Fruit fly (Drosophila melanogaster): Measurements from ENCODE around the gene CG7342.

CG7342 gene

dm6 chr3R:19641498-19642065 lies 38.4 kb downstream of the CG7342 start (continued):
- peak; percentile 59 for TF ChIP-seq Sox14 (GFP tag; optimal IDR thresholded peaks at IDR 0.05)
- peak; percentile 90 for TF ChIP-seq CG8119 (GFP tag; IDR thresholded peaks at IDR 0.05)
- TF ChIP-seq fd59A (GFP tag; optimal IDR thresholded peaks at IDR 0.05), result peak; percentile 46
- peak; percentile 73 for TF ChIP-seq Lpt (GFP tag; optimal IDR thresholded peaks at IDR 0.05)
- TF ChIP-seq salr (GFP tag; optimal IDR thresholded peaks at IDR 0.05), result peak in 1 of 2 experiments; percentile 80
- TF ChIP-seq CG6792 (GFP tag; optimal IDR thresholded peaks at IDR 0.05), result peak; percentile 73
- peak; percentile 70 for TF ChIP-seq CG7368 (GFP tag; optimal IDR thresholded peaks at IDR 0.05)
- TF ChIP-seq Eip75B (GFP tag; optimal IDR thresholded peaks at IDR 0.05), result peak; percentile 79
- TF ChIP-seq CG9139 (GFP tag; optimal IDR thresholded peaks at IDR 0.05), result peak; percentile 47
- TF ChIP-seq Smox (GFP tag; optimal IDR thresholded peaks at IDR 0.05), result peak; percentile 77
- peak; percentile 79 for TF ChIP-seq vri (GFP tag; optimal IDR thresholded peaks at IDR 0.05)
- peak; percentile 96 for TF ChIP-seq eg (GFP tag; IDR thresholded peaks at IDR 0.05)
- TF ChIP-seq CG6276 (GFP tag; optimal IDR thresholded peaks at IDR 0.05), result peak; percentile 86
- peak; percentile 80 for TF ChIP-seq CG10631 (GFP tag; optimal IDR thresholded peaks at IDR 0.05)
- TF ChIP-seq Ets96B (tag; optimal IDR thresholded peaks at IDR 0.05), result peak; percentile 72
- no peak for TF ChIP-seq CG6854 (GFP tag; optimal IDR thresholded peaks at IDR 0.05)
- peak; percentile 69 for TF ChIP-seq acj6 (GFP tag; optimal IDR thresholded peaks at IDR 0.05)
- peak; percentile 73 for TF ChIP-seq Sox102F (GFP tag; optimal IDR thresholded peaks at IDR 0.05)
- TF ChIP-seq CG11902 (GFP tag; optimal IDR thresholded peaks at IDR 0.05), result peak; percentile 49

DNA sequence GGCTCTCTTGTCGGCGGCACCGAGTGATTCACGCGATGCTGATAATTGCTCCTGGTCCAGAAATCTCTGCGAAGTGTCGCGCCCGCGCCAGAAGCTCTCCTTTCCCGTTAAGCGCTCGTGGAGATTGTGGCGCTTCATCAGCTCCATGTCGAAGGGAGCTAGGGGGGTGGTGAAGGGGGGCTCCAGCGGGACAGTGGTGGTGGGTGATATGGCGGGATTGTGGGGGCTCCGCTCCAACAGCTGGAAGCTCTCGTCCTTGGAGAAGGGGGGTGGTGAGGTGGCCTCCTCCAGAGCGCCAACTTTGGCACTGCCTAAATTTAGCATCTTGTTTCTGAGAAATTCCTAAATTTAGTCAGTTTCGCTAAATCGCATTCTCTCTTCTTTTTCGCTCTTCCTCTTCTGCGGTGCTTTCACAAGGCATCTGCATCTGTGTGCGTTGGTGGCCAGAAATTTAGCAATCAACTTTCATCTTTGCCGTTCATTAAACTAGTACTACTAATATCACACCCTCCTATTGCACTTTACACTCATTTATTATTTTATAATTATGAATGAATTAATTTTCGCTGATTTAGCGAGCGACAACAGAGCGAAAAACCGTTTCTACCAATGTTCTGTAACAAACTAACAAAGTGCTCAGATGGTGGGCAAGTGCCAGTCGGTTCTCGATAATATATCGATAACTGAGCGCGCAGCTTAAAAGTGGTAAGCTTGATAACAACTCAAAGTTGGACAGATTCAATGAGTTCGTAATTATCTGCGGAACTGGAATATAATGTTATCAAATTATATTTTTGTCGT lies 39.1 kb downstream of the CG7342 start, which contains the start of gene subdued:
Gene subdued, minus strand, starts transcription at position 631 of the 801 bp plus-strand sequence.
- TF ChIP-seq CG8119 (GFP tag; IDR thresholded peaks at IDR 0.05), result no peak
- TF ChIP-seq CG8632 (GFP tag; optimal IDR thresholded peaks at IDR 0.05), result no peak
- TF ChIP-seq lz (GFP tag; optimal IDR thresholded peaks at IDR 0.05), result no peak
- TF ChIP-seq achi (GFP tag; optimal IDR thresholded peaks at IDR 0.05), result no peak
- TF ChIP-seq ss (GFP tag; optimal IDR thresholded peaks at IDR 0.05), result no peak
- TF ChIP-seq Eip75B (GFP tag; optimal IDR thresholded peaks at IDR 0.05), result peak; percentile 5
- TF ChIP-seq topi (GFP tag; optimal IDR thresholded peaks at IDR 0.05), result no peak
- no peak for TF ChIP-seq fkh (GFP tag; optimal IDR thresholded peaks at IDR 0.05)
- no peak for TF ChIP-seq CG11294 (GFP tag; IDR thresholded peaks at IDR 0.05)
- no peak for TF ChIP-seq Met (GFP tag; optimal IDR thresholded peaks at IDR 0.05)
- TF ChIP-seq CG3919 (GFP tag; optimal IDR thresholded peaks at IDR 0.05), result no peak
- no peak for TF ChIP-seq CG6276 (GFP tag; optimal IDR thresholded peaks at IDR 0.05)
- peak; percentile 25; the same call in 1 of the 2 replicates for TF ChIP-seq CG15336 (GFP tag; IDR thresholded peaks at IDR 0.05)
- no peak for TF ChIP-seq CG3032 (tag; optimal IDR thresholded peaks at IDR 0.05)
- TF ChIP-seq Lpt (GFP tag; optimal IDR thresholded peaks at IDR 0.05), result no peak
- no peak for TF ChIP-seq pdm3 (GFP tag; optimal IDR thresholded peaks at IDR 0.05)
- no peak for TF ChIP-seq fd85E (GFP tag; optimal IDR thresholded peaks at IDR 0.05)
- no peak for TF ChIP-seq CG1621 (tag; optimal IDR thresholded peaks at IDR 0.05)
- no peak for TF ChIP-seq eg (GFP tag; IDR thresholded peaks at IDR 0.05)
- TF ChIP-seq CG16779 (tag; optimal IDR thresholded peaks at IDR 0.05), result no peak
- no peak for TF ChIP-seq CG11762 (GFP tag; optimal IDR thresholded peaks at IDR 0.05; ENCODE audit: insufficient read depth)
- no peak for TF ChIP-seq Hr38 (GFP tag; optimal IDR thresholded peaks at IDR 0.05)
- no peak for TF ChIP-seq Sox15 (GFP tag; optimal IDR thresholded peaks at IDR 0.05)
- TF ChIP-seq CG6163 (GFP tag; IDR thresholded peaks at IDR 0.05), result no peak
- no peak for TF ChIP-seq CG4318 (GFP tag; optimal IDR thresholded peaks at IDR 0.05)
- no peak for TF ChIP-seq CG10669 (GFP tag; optimal IDR thresholded peaks at IDR 0.05)
- TF ChIP-seq CG6792 (GFP tag; optimal IDR thresholded peaks at IDR 0.05), result no peak
- TF ChIP-seq dsx (GFP tag; optimal IDR thresholded peaks at IDR 0.05; ENCODE audit: poor library complexity, severe bottlenecking), result peak; percentile 68
- no peak for TF ChIP-seq acj6 (GFP tag; optimal IDR thresholded peaks at IDR 0.05)
- no peak for TF ChIP-seq salr (GFP tag; optimal IDR thresholded peaks at IDR 0.05)
- no peak for TF ChIP-seq CG6854 (GFP tag; optimal IDR thresholded peaks at IDR 0.05)
- TF ChIP-seq CG10631 (GFP tag; optimal IDR thresholded peaks at IDR 0.05), result no peak
- no peak for TF ChIP-seq CG32006 (GFP tag; optimal IDR thresholded peaks at IDR 0.05)
- peak; percentile 51 for TF ChIP-seq Eip93F (GFP tag; optimal IDR thresholded peaks at IDR 0.05)
- TF ChIP-seq CG7368 (GFP tag; optimal IDR thresholded peaks at IDR 0.05), result no peak
- no peak for TF ChIP-seq Sox102F (GFP tag; optimal IDR thresholded peaks at IDR 0.05)
- TF ChIP-seq Hr4 (GFP tag; optimal IDR thresholded peaks at IDR 0.05), result no peak
- peak; percentile 25 for TF ChIP-seq Smox (GFP tag; optimal IDR thresholded peaks at IDR 0.05)
- no peak for TF ChIP-seq fd59A (GFP tag; optimal IDR thresholded peaks at IDR 0.05)
- TF ChIP-seq CG31627 (GFP tag; optimal IDR thresholded peaks at IDR 0.05), result no peak
- peak; percentile 81 for TF ChIP-seq Eip78C (GFP tag)

All from whole organism, prepupa.